Worm (Caenorhabditis elegans) whole organism, L2 larva: Measurements from ENCODE around the gene T08B6.9.

ENCODE experiments used
- F13H6.1 ChIP-seq: sonication (generic microtip); optimal IDR thresholded peaks from 2 replicates; lab custom pipeline; 2016; ENCODE audit warnings: missing genetic modification characterization, missing compliant biosample characterization
- R02D3.7 ChIP-seq: fragments of 150-350 bp; optimal IDR thresholded peaks from 2 replicates; lab custom pipeline; 2014; ENCODE audit warnings: missing biosample characterization, missing genetic modification characterization
- Y55F3AM.14 ChIP-seq: fragments of 200-800 bp; sonication (Bioruptor generic); optimal IDR thresholded peaks from 2 replicates; lab custom pipeline; 2018; ENCODE audit warnings: mild to moderate bottlenecking, missing genetic modification characterization, missing compliant biosample characterization
- ZK546.5 ChIP-seq: sonication (generic microtip); optimal IDR thresholded peaks from 2 replicates; lab custom pipeline; 2017; ENCODE audit warnings: missing biosample characterization, missing genetic modification characterization
- ama-1 ChIP-seq: fragments of 150-350 bp; optimal IDR thresholded peaks from 2 replicates; lab custom pipeline; 2018; ENCODE audit warnings: inconsistent platforms
- blmp-1 ChIP-seq: sonication (generic microtip); optimal IDR thresholded peaks from 2 replicates; lab custom pipeline; 2017; ENCODE audit warnings: missing genetic modification characterization, mild to moderate bottlenecking, missing compliant biosample characterization, antibody characterized with exemption, moderate library complexity; ENCODE audit not compliant: insufficient read depth
- crh-2 ChIP-seq: sonication (generic microtip); optimal IDR thresholded peaks from 2 replicates; lab custom pipeline; 2017; ENCODE audit warnings: missing biosample characterization, missing genetic modification characterization
- dmd-4 ChIP-seq: sonication (generic microtip); optimal IDR thresholded peaks from 2 replicates; lab custom pipeline; 2017; ENCODE audit warnings: missing biosample characterization, missing genetic modification characterization
- egl-27 ChIP-seq: sonication (generic microtip); optimal IDR thresholded peaks from 3 replicates; lab custom pipeline; 2017; ENCODE audit warnings: missing biosample characterization, missing genetic modification reagents, missing genetic modification characterization
- elt-1 ChIP-seq: fragments of 150-350 bp; optimal IDR thresholded peaks from 2 replicates; lab custom pipeline; 2014; ENCODE audit warnings: missing biosample characterization, missing genetic modification characterization
- elt-3 ChIP-seq: sonication (generic microtip); optimal IDR thresholded peaks from 2 replicates; lab custom pipeline; 2017; ENCODE audit warnings: missing biosample characterization, missing genetic modification characterization
- fos-1 ChIP-seq: fragments of 150-350 bp; optimal IDR thresholded peaks from 2 replicates; lab custom pipeline; 2014; ENCODE audit warnings: missing biosample characterization, missing genetic modification characterization
- gmeb-1 ChIP-seq: fragments of 150-350 bp; optimal IDR thresholded peaks from 2 replicates; lab custom pipeline; 2014; ENCODE audit warnings: missing biosample characterization, missing genetic modification characterization
- lin-11 ChIP-seq: fragments of 150-350 bp; sonication (generic microtip); optimal IDR thresholded peaks from 2 replicates; lab custom pipeline; 2014; ENCODE audit warnings: missing biosample characterization, missing genetic modification characterization, inconsistent platforms, mixed read lengths
- lin-13 ChIP-seq: fragments of 150-350 bp; optimal IDR thresholded peaks from 2 replicates; lab custom pipeline; 2014; ENCODE audit warnings: missing biosample characterization, missing genetic modification reagents, missing genetic modification characterization
- lsy-2 ChIP-seq, 2 experiments: fragments of 150-350 bp in 1 of 2; sonication (generic microtip) in 1 of 2; optimal IDR thresholded peaks; 2 replicates each; lab custom pipeline; 2014 to 2017; ENCODE audit warnings: missing biosample characterization in 2 of 2, missing genetic modification characterization in 2 of 2
- mdl-1 ChIP-seq, 2 experiments: fragments of 150-350 bp in 1 of 2; sonication (generic microtip) in 1 of 2; optimal IDR thresholded peaks; 2 replicates each; lab custom pipeline; 2017; ENCODE audit warnings: missing biosample characterization in 2 of 2, missing genetic modification characterization in 2 of 2
- nhr-10 ChIP-seq: sonication (generic microtip); optimal IDR thresholded peaks from 2 replicates; lab custom pipeline; 2017; ENCODE audit warnings: missing biosample characterization, missing genetic modification characterization
- nhr-12 ChIP-seq: fragments of 150-350 bp; optimal IDR thresholded peaks from 2 replicates; lab custom pipeline; 2014; ENCODE audit warnings: missing biosample characterization, missing genetic modification characterization
- nhr-129 ChIP-seq: fragments of 150-350 bp; optimal IDR thresholded peaks from 2 replicates; lab custom pipeline; 2014; ENCODE audit warnings: missing biosample characterization, missing genetic modification characterization
- nhr-21 ChIP-seq: fragments of 150-350 bp; optimal IDR thresholded peaks from 2 replicates; lab custom pipeline; 2014; ENCODE audit warnings: missing biosample characterization, missing genetic modification characterization
- nhr-23 ChIP-seq: fragments of 150-350 bp; optimal IDR thresholded peaks from 2 replicates; lab custom pipeline; 2014; ENCODE audit warnings: missing biosample characterization, missing genetic modification reagents, missing genetic modification characterization
- nhr-25 ChIP-seq: fragments of 150-350 bp; sonication (generic microtip); optimal IDR thresholded peaks from 3 replicates; lab custom pipeline; 2014; ENCODE audit warnings: missing biosample characterization, missing genetic modification characterization
- nhr-6 ChIP-seq: fragments of 150-350 bp; optimal IDR thresholded peaks from 2 replicates; lab custom pipeline; 2014; ENCODE audit warnings: missing biosample characterization, missing genetic modification characterization
- nhr-77 ChIP-seq: fragments of 150-350 bp; optimal IDR thresholded peaks from 2 replicates; lab custom pipeline; 2014; ENCODE audit warnings: missing biosample characterization, missing genetic modification characterization
- peb-1 ChIP-seq: fragments of 150-350 bp; optimal IDR thresholded peaks from 2 replicates; lab custom pipeline; 2014; ENCODE audit warnings: missing biosample characterization, missing genetic modification characterization
- sem-4 ChIP-seq: fragments of 150-350 bp; optimal IDR thresholded peaks from 2 replicates; lab custom pipeline; 2014; ENCODE audit warnings: missing biosample characterization, missing genetic modification reagents, missing genetic modification characterization
- skn-1 ChIP-seq: sonication (generic microtip); optimal IDR thresholded peaks from 2 replicates; lab custom pipeline; 2017; ENCODE audit warnings: missing biosample characterization, missing genetic modification characterization
- sma-3 ChIP-seq: sonication (generic microtip); optimal IDR thresholded peaks from 2 replicates; lab custom pipeline; 2016; ENCODE audit warnings: missing genetic modification reagents, missing genetic modification characterization, missing compliant biosample characterization
- sma-9 ChIP-seq, 2 experiments: fragments of 150-350 bp in 1 of 2; sonication (generic microtip) in 1 of 2; optimal IDR thresholded peaks; 2 replicates each; lab custom pipeline; 2014 to 2016; ENCODE audit warnings: missing genetic modification characterization in 2 of 2, mild to moderate bottlenecking in 1 of 2, missing biosample characterization in 1 of 2, missing compliant biosample characterization in 1 of 2, missing genetic modification reagents in 1 of 2, moderate library complexity in 1 of 2
- snpc-4 ChIP-seq: fragments of 150-350 bp; optimal IDR thresholded peaks from 2 replicates; lab custom pipeline; 2014; ENCODE audit warnings: missing biosample characterization, missing genetic modification characterization
- unc-39 ChIP-seq: fragments of 150-350 bp; optimal IDR thresholded peaks from 2 replicates; lab custom pipeline; 2014; ENCODE audit warnings: missing biosample characterization, missing genetic modification characterization
- unc-62 ChIP-seq: fragments of 150-350 bp; optimal IDR thresholded peaks from 2 replicates; lab custom pipeline; 2014; ENCODE audit warnings: missing biosample characterization, missing genetic modification reagents, missing genetic modification characterization
- ztf-1 ChIP-seq: fragments of 200-800 bp; sonication (Bioruptor generic); conservative IDR thresholded peaks from 2 replicates; pipeline ENCODE4 v1.3.6; 2022; ENCODE audit warnings: missing genetic modification characterization, missing compliant biosample characterization
- ztf-11 ChIP-seq: sonication (generic microtip); optimal IDR thresholded peaks from 2 replicates; lab custom pipeline; 2017; ENCODE audit warnings: missing biosample characterization, missing genetic modification characterization
- ztf-4 ChIP-seq: fragments of 150-350 bp; optimal IDR thresholded peaks from 2 replicates; lab custom pipeline; 2014; ENCODE audit warnings: missing biosample characterization, missing genetic modification characterization

The T08B6.9 gene

ce11 chrIV:4877102-4877501 is 13.5 kb upstream of the T08B6.9 start, which contains the start of gene str-170:
Gene str-170 (plus strand): TSS chrIV:4877402.
- TF ChIP-seq unc-62 (GFP tag; lab: Kevin White, UChicago), result no peak

- TF ChIP-seq ama-1, result peak; percentile 84
- peak; percentile 3 to 25 for TF ChIP-seq mdl-1 (tag; optimal IDR thresholded peaks at IDR 0.05; lab: Kevin White, UChicago)
- TF ChIP-seq lin-13, result peak; percentile 54
- peak; percentile 48 for TF ChIP-seq fos-1 (tag; lab: Kevin White, UChicago)
- peak; percentile 35 for TF ChIP-seq crh-2 (tag; lab: Kevin White, UChicago)
- TF ChIP-seq F13H6.1, result peak; percentile 77
- peak; percentile 70 for TF ChIP-seq nhr-21 (tag; lab: Kevin White, UChicago)
- no peak for TF ChIP-seq lsy-2 (tag; optimal IDR thresholded peaks at IDR 0.05; lab: Kevin White, UChicago)
- no peak for TF ChIP-seq nhr-10 (tag; lab: Kevin White, UChicago)
- TF ChIP-seq R02D3.7, result no peak
- TF ChIP-seq egl-27 (tag; lab: Kevin White, UChicago), result peak; percentile 21
- TF ChIP-seq snpc-4 (tag; lab: Kevin White, UChicago), result peak; percentile 98
- TF ChIP-seq sma-3, result peak; percentile 70
- TF ChIP-seq peb-1 (tag; lab: Kevin White, UChicago), result peak; percentile 16
- no peak for TF ChIP-seq nhr-6 (tag; lab: Kevin White, UChicago)
- peak; percentile 49 for TF ChIP-seq nhr-25 (tag; lab: Kevin White, UChicago)
- TF ChIP-seq sma-9 (GFP tag; optimal IDR thresholded peaks at IDR 0.05; lab: Kevin White, UChicago), result peak; percentile 90
- no peak for TF ChIP-seq sma-9 (tag; optimal IDR thresholded peaks at IDR 0.05; lab: Kevin White, UChicago)
- TF ChIP-seq gmeb-1 (tag; lab: Kevin White, UChicago), result peak; percentile 48
Observed at ce11 chrIV:4880634-4881033, 10.0 kb upstream of the T08B6.9 start.

- TF ChIP-seq ama-1 (no peak), ztf-4 (tag; lab: Kevin White, UChicago) (no peak), nhr-77 (tag; lab: Kevin White, UChicago) (no peak), sma-3 (no peak), fos-1 (tag; lab: Kevin White, UChicago) (no peak), ZK546.5 (no peak), mdl-1 (tag; optimal IDR thresholded peaks at IDR 0.05; lab: Kevin White, UChicago) (no peak), dmd-4 (tag; lab: Kevin White, UChicago) (no peak), ztf-1 (no peak), unc-62 (GFP tag; lab: Kevin White, UChicago) (no peak), sem-4 (tag; lab: Kevin White, UChicago) (no peak), nhr-129 (tag; lab: Kevin White, UChicago) (no peak), skn-1 (tag; lab: Kevin White, UChicago) (no peak), blmp-1 (tag; lab: Kevin White, UChicago) (no peak), nhr-12 (tag; lab: Kevin White, UChicago) (no peak), ztf-11 (tag; lab: Kevin White, UChicago) (no peak), egl-27 (tag; lab: Kevin White, UChicago) (no peak), gmeb-1 (tag; lab: Kevin White, UChicago) (no peak), nhr-25 (tag; lab: Kevin White, UChicago) (no peak)
Observed at ce11 chrIV:4883984-4884383, 6.7 kb upstream of the T08B6.9 start, which contains the start of gene str-166. Gene str-166 (plus strand): TSS chrIV:4884284.

ce11 chrIV:4885435-4885834 is 5.2 kb upstream of the T08B6.9 start:
- TF ChIP-seq R02D3.7 (no peak), fos-1 (tag; lab: Kevin White, UChicago) (no peak), elt-1 (tag; lab: Kevin White, UChicago) (no peak), lin-11 (tag; lab: Kevin White, UChicago) (no peak), unc-39 (no peak), nhr-23 (no peak), peb-1 (tag; lab: Kevin White, UChicago) (no peak), Y55F3AM.14 (GFP tag; lab: Kevin White, UChicago) (no peak), elt-3 (tag; lab: Kevin White, UChicago) (no peak), ZK546.5 (no peak), nhr-77 (tag; lab: Kevin White, UChicago) (no peak)
